Fruit fly (Drosophila melanogaster): ENCODE data around the gene Dyro.

The Dyro gene

DNA sequence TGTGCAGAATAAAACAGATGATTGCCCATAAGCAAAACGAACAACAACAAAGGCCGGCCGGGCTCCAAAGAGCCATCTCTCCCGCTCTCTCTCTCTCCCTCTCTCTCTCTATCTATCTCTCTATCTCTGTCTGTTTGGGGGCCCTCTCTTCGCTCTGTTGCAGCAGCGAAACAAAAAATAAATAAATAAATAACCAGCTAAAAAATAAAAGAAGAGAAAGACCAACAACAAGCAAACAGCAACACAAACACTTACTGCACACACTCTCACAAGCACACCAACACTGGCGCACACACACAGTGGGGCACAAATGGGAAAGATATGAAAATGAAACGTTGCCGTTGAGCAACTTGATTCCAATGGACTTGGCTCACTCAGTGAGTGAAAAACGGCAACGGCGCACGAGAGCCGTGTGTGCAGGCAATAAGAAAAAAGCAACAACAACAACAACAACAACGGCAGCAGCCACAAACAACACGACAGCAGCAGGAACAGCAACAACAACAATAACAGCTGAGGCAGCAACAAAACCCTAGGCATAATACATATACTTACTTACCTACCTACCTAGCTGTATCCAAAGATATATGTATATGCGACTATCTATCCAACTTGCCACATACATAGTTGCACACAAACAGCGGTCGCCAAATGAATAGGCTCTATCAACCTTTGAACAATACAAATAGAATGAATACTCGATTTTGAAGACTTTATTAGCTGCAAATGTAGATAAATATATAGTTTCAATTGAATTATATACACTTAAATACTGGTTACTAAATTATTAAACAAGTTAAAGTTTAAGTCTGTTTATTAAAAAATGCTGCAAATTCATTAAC, 49.5 kb downstream of the Dyro start (continued):
- TF ChIP-seq CG15011 (GFP tag; optimal IDR thresholded peaks at IDR 0.05): no peak
- TF ChIP-seq CG10543 (GFP tag; optimal IDR thresholded peaks at IDR 0.05): peak; percentile 40
- TF ChIP-seq CG14014 (GFP tag; IDR thresholded peaks at IDR 0.05): no peak
- TF ChIP-seq fd64A (GFP tag; optimal IDR thresholded peaks at IDR 0.05): no peak
- TF ChIP-seq cato (GFP tag; optimal IDR thresholded peaks at IDR 0.05; ENCODE audit: borderline replicate concordance): no peak
- no peak for TF ChIP-seq CG10979 (tag; optimal IDR thresholded peaks at IDR 0.05)
- no peak for TF ChIP-seq CG4854 (GFP tag; optimal IDR thresholded peaks at IDR 0.05)
- TF ChIP-seq CG15514 (GFP tag; optimal IDR thresholded peaks at IDR 0.05): peak; percentile 14
- no peak for TF ChIP-seq NK7.1 (GFP tag; optimal IDR thresholded peaks at IDR 0.05)
- TF ChIP-seq CG34224 (GFP tag; IDR thresholded peaks at IDR 0.05; ENCODE audit: partially characterized antibody): 0 out of 3 replicates have a peak, but pooled peaks have one; percentile 44
- no peak for TF ChIP-seq Antp (GFP tag; optimal IDR thresholded peaks at IDR 0.05)
- TF ChIP-seq Awh (GFP tag; IDR thresholded peaks at IDR 0.05): peak; percentile 24; the same call in 1 of the 2 replicates
- TF ChIP-seq shn (GFP tag; optimal IDR thresholded peaks at IDR 0.05): no peak
- TF ChIP-seq H2.0 (GFP tag; IDR thresholded peaks at IDR 0.05): no peak
- no peak for TF ChIP-seq CG14667 (GFP tag; IDR thresholded peaks at IDR 0.05)
- peak; percentile 25 for TF ChIP-seq CG1792 (GFP tag; optimal IDR thresholded peaks at IDR 0.05)
- TF ChIP-seq CG12299 (tag; optimal IDR thresholded peaks at IDR 0.05): peak; percentile 44
- TF ChIP-seq peb (GFP tag; IDR thresholded peaks at IDR 0.05): no peak
- peak; percentile 18 for TF ChIP-seq CG2202 (tag; optimal IDR thresholded peaks at IDR 0.05)
- no peak for TF ChIP-seq bowl (GFP tag; IDR thresholded peaks at IDR 0.05)
- TF ChIP-seq CG13296 (GFP tag; optimal IDR thresholded peaks at IDR 0.05): no peak
- TF ChIP-seq CG4617 (GFP tag; optimal IDR thresholded peaks at IDR 0.05; ENCODE audit: borderline replicate concordance): no peak
- peak; percentile 52 for TF ChIP-seq CG7745 (tag; optimal IDR thresholded peaks at IDR 0.05)
- no peak for TF ChIP-seq aop (GFP tag; IDR thresholded peaks at IDR 0.05)
- no peak for TF ChIP-seq ap (GFP tag; IDR thresholded peaks at IDR 0.05)
- TF ChIP-seq ci (GFP tag; IDR thresholded peaks at IDR 0.05): peak; percentile 62
- TF ChIP-seq Ssrp (tag; optimal IDR thresholded peaks at IDR 0.05): no peak
- no peak for TF ChIP-seq fru (optimal IDR thresholded peaks at IDR 0.05)
- TF ChIP-seq psq (GFP tag; optimal IDR thresholded peaks at IDR 0.05): peak; percentile 33
- peak; percentile 35; the same call in 1 of the 2 replicates for TF ChIP-seq CG32532 (GFP tag; IDR thresholded peaks at IDR 0.05)
- peak; percentile 16 for TF ChIP-seq CG12744 (GFP tag; optimal IDR thresholded peaks at IDR 0.05)
- TF ChIP-seq Rx (GFP tag; IDR thresholded peaks at IDR 0.05): no peak
- TF ChIP-seq CG4404 (GFP tag; IDR thresholded peaks at IDR 0.05): no peak
- TF ChIP-seq Dbx (GFP tag; IDR thresholded peaks at IDR 0.05): 0 out of 3 replicates have a peak, but pooled peaks have one; percentile 43
- peak; percentile 77 for TF ChIP-seq sens (GFP tag)
- TF ChIP-seq zfh1 (GFP tag; IDR thresholded peaks at IDR 0.05): no peak
- peak; percentile 20 for TF ChIP-seq oc (tag; optimal IDR thresholded peaks at IDR 0.05)
- TF ChIP-seq CG31224 (GFP tag; IDR thresholded peaks at IDR 0.05): no peak
- TF ChIP-seq CG10959 (GFP tag; IDR thresholded peaks at IDR 0.05): no peak
- peak; percentile 46; the same call in 1 of the 2 replicates for TF ChIP-seq Atf6 (GFP tag; IDR thresholded peaks at IDR 0.05)
- TF ChIP-seq pum (GFP tag; optimal IDR thresholded peaks at IDR 0.05): no peak
- no peak for TF ChIP-seq dimm (GFP tag; IDR thresholded peaks at IDR 0.05)
- peak in 1 of 2 experiments; percentile 14 for TF ChIP-seq Pdp1 (GFP tag; optimal IDR thresholded peaks at IDR 0.05)
- TF ChIP-seq CG12104 (GFP tag; optimal IDR thresholded peaks at IDR 0.05): no peak
- no peak for TF ChIP-seq Max (GFP tag; optimal IDR thresholded peaks at IDR 0.05)
- TF ChIP-seq CG10565 (GFP tag; optimal IDR thresholded peaks at IDR 0.05): no peak
- TF ChIP-seq CG13287 (GFP tag; IDR thresholded peaks at IDR 0.05; ENCODE audit: partially characterized antibody): peak; percentile 37; the same call in 1 of the 2 replicates
- TF ChIP-seq zen (tag; optimal IDR thresholded peaks at IDR 0.05): peak; percentile 30
- TF ChIP-seq Ravus (GFP tag; IDR thresholded peaks at IDR 0.05): no peak
- no peak for TF ChIP-seq Dp (GFP tag; optimal IDR thresholded peaks at IDR 0.05)

Data from whole organism, embryonic.